Fruit fly (Drosophila melanogaster) whole organism, embryonic: ENCODE results near the gene CG44869.
A peak's percentile ranks its signal among the peaks of the same experiment; 100 is the strongest.

Source experiments
- CG11085 ChIP-seq: fragments of 200-800 bp; sonication (Bioruptor generic); IDR thresholded peaks from 2 replicates; pipeline ENCODE4 v1.3.6; 2022; ENCODE audit warnings: missing biosample characterization, missing genetic modification characterization
- CG11247 ChIP-seq: fragments of 200-800 bp; sonication (Bioruptor generic); IDR thresholded peaks from 2 replicates; pipeline ENCODE4 v1.3.6; 2022; ENCODE audit warnings: missing biosample characterization, missing genetic modification characterization
- CG11398 ChIP-seq: fragments of 200-800 bp; sonication (Bioruptor generic); optimal IDR thresholded peaks from 2 replicates; lab custom pipeline; 2016; ENCODE audit warnings: missing biosample characterization, missing genetic modification characterization
- CG11560 ChIP-seq: fragments of 200-800 bp; sonication (Bioruptor generic); IDR thresholded peaks from 3 replicates; pipeline ENCODE4 v1.3.6; 2022; ENCODE audit warnings: missing biosample characterization, missing genetic modification characterization
- CG11695 ChIP-seq: fragments of 200-800 bp; sonication (Bioruptor generic); IDR thresholded peaks from 3 replicates; pipeline ENCODE4 v1.3.6; 2022; ENCODE audit warnings: missing biosample characterization, missing genetic modification characterization
- CG12219 ChIP-seq: fragments of 200-800 bp; sonication (Bioruptor generic); optimal IDR thresholded peaks from 3 replicates; lab custom pipeline; 2018; ENCODE audit warnings: missing biosample characterization, mild to moderate bottlenecking, missing genetic modification characterization
- CG12299 ChIP-seq: fragments of 200-800 bp; sonication (Bioruptor generic); optimal IDR thresholded peaks from 2 replicates; lab custom pipeline; 2018; ENCODE audit warnings: missing biosample characterization, mild to moderate bottlenecking, missing genetic modification characterization
- CG12744 ChIP-seq: fragments of 200-800 bp; sonication (Bioruptor generic); optimal IDR thresholded peaks from 2 replicates; lab custom pipeline; 2016; ENCODE audit warnings: missing biosample characterization, missing genetic modification characterization
- CG13287 ChIP-seq: fragments of 200-800 bp; sonication (Bioruptor generic); IDR thresholded peaks from 2 replicates; pipeline ENCODE4 v1.3.6; 2022; ENCODE audit warnings: missing biosample characterization, missing genetic modification characterization; ENCODE audit not compliant: partially characterized antibody
- CG1529 ChIP-seq: fragments of 200-800 bp; sonication (Bioruptor generic); optimal IDR thresholded peaks from 3 replicates; lab custom pipeline; 2018; ENCODE audit warnings: missing biosample characterization, missing genetic modification characterization
- CG16779 ChIP-seq: fragments of 200-800 bp; sonication (Bioruptor generic); IDR thresholded peaks from 2 replicates; pipeline ENCODE4 v1.3.6; 2022; ENCODE audit warnings: missing biosample characterization, missing genetic modification characterization
- CG17359 ChIP-seq: fragments of 200-800 bp; sonication (Bioruptor generic); optimal IDR thresholded peaks from 3 replicates; lab custom pipeline; 2018; ENCODE audit warnings: missing biosample characterization, mild to moderate bottlenecking, missing genetic modification characterization, moderate library complexity
- CG32772 ChIP-seq: fragments of 200-800 bp; sonication (Bioruptor generic); IDR thresholded peaks from 2 replicates; pipeline ENCODE4 v1.3.6; 2022; ENCODE audit warnings: missing biosample characterization, missing genetic modification characterization
- CG42726 ChIP-seq: fragments of 200-800 bp; sonication (Bioruptor generic); IDR thresholded peaks from 2 replicates; pipeline ENCODE4 v1.3.6; 2022; ENCODE audit warnings: missing biosample characterization, missing genetic modification characterization; ENCODE audit not compliant: partially characterized antibody
- CG4360 ChIP-seq: fragments of 200-800 bp; sonication (Bioruptor generic); IDR thresholded peaks from 2 replicates; pipeline ENCODE4 v1.3.6; 2022; ENCODE audit warnings: missing biosample characterization, missing genetic modification characterization
- CG6689 ChIP-seq: fragments of 200-800 bp; sonication (Bioruptor generic); IDR thresholded peaks from 2 replicates; pipeline ENCODE4 v1.3.6; 2022; ENCODE audit warnings: missing biosample characterization, missing genetic modification characterization
- CG7357 ChIP-seq: fragments of 200-800 bp; sonication (Bioruptor generic); IDR thresholded peaks from 3 replicates; pipeline ENCODE4 v1.3.6; 2022; ENCODE audit warnings: missing biosample characterization, missing genetic modification characterization
- CTCF ChIP-seq: fragments of 200-800 bp; sonication (Bioruptor generic); optimal IDR thresholded peaks from 2 replicates; lab custom pipeline; 2017; ENCODE audit warnings: missing biosample characterization, mild to moderate bottlenecking, missing genetic modification characterization, moderate library complexity
- Chrac-16 ChIP-seq: fragments of 200-800 bp; sonication (Bioruptor generic); optimal IDR thresholded peaks from 3 replicates; lab custom pipeline; 2016; ENCODE audit warnings: missing biosample characterization, missing genetic modification characterization
- D ChIP-seq, 2 experiments: fragments of 200-800 bp in 1 of 2; fragments of >200 bp in 1 of 2; sonication (Bioruptor generic) in 1 of 2; optimal IDR thresholded peaks; 2 replicates in 1 of 2; 3 replicates in 1 of 2; lab custom pipeline; 2017; ENCODE audit warnings: mild to moderate bottlenecking in 1 of 2, missing biosample characterization in 1 of 2, missing genetic modification characterization in 1 of 2, missing genetic modification reagents in 1 of 2
- D19A ChIP-seq: fragments of 200-800 bp; optimal IDR thresholded peaks from 3 replicates; lab custom pipeline; 2019; ENCODE audit warnings: missing biosample characterization, mild to moderate bottlenecking, missing genetic modification characterization, moderate library complexity
- Dip2 ChIP-seq: fragments of 200-800 bp; sonication (Bioruptor generic); IDR thresholded peaks from 2 replicates; pipeline ENCODE4 v1.3.6; 2022; ENCODE audit warnings: missing biosample characterization, missing genetic modification characterization
- Doc2 ChIP-seq: fragments of 200-800 bp; sonication (Bioruptor generic); IDR thresholded peaks from 2 replicates; pipeline ENCODE4 v1.3.6; 2022; ENCODE audit warnings: missing biosample characterization, missing genetic modification characterization
- E2f2 ChIP-seq: fragments of 200-800 bp; sonication (Bioruptor generic); IDR thresholded peaks from 2 replicates; pipeline ENCODE4 v1.3.6; 2022; ENCODE audit warnings: missing biosample characterization, missing genetic modification characterization
- Ets65A ChIP-seq: fragments of 200-800 bp; sonication (Bioruptor generic); peaks from one replicate; lab custom pipeline; 2016; ENCODE audit warnings: missing biosample characterization, missing genetic modification characterization
- Hr78 ChIP-seq, 2 experiments: fragments of 200-800 bp in 1 of 2; fragments of >200 bp in 1 of 2; sonication (Bioruptor generic) in 1 of 2; optimal IDR thresholded peaks; 2 replicates each; lab custom pipeline; 2017 to 2019; ENCODE audit warnings: missing biosample characterization in 2 of 2, missing genetic modification characterization in 2 of 2, mild to moderate bottlenecking in 1 of 2, moderate library complexity in 1 of 2
- Nf-YB ChIP-seq: fragments of 200-800 bp; sonication (Bioruptor generic); optimal IDR thresholded peaks from 3 replicates; lab custom pipeline; 2019; ENCODE audit warnings: missing biosample characterization, mild to moderate bottlenecking, missing genetic modification characterization, moderate library complexity
- Sox100B ChIP-seq: fragments of 200-800 bp; sonication (Bioruptor generic); optimal IDR thresholded peaks from 3 replicates; lab custom pipeline; 2018; ENCODE audit warnings: missing biosample characterization, mild to moderate bottlenecking, missing genetic modification characterization
- abd-A ChIP-seq: fragments of 200-800 bp; sonication (Bioruptor generic); optimal IDR thresholded peaks from 3 replicates; lab custom pipeline; 2019; ENCODE audit warnings: missing biosample characterization, mild to moderate bottlenecking, missing genetic modification characterization, moderate library complexity
- al ChIP-seq: fragments of 200-800 bp; sonication (Bioruptor generic); IDR thresholded peaks from 2 replicates; pipeline ENCODE4 v1.3.6; 2022; ENCODE audit warnings: missing biosample characterization, missing genetic modification characterization
- eyg ChIP-seq: fragments of 200-800 bp; sonication (Bioruptor generic); optimal IDR thresholded peaks from 3 replicates; lab custom pipeline; 2016; ENCODE audit warnings: missing biosample characterization, missing genetic modification characterization
- fd64A ChIP-seq: fragments of 200-800 bp; sonication (Bioruptor generic); optimal IDR thresholded peaks from 3 replicates; lab custom pipeline; 2018; ENCODE audit warnings: missing biosample characterization, mild to moderate bottlenecking, missing genetic modification characterization
- jing ChIP-seq: fragments of 200-800 bp; sonication (Bioruptor generic); optimal IDR thresholded peaks from 2 replicates; lab custom pipeline; 2018; ENCODE audit warnings: missing biosample characterization, mild to moderate bottlenecking, missing genetic modification characterization
- nom ChIP-seq: fragments of 200-800 bp; sonication (Bioruptor generic); optimal IDR thresholded peaks from 2 replicates; lab custom pipeline; 2017; ENCODE audit warnings: missing biosample characterization, missing genetic modification characterization, mild to moderate bottlenecking, moderate library complexity, missing genetic modification reagents
- pan ChIP-seq, 4 experiments: fragments of >200 bp in 3 of 4; fragments of 200-800 bp in 1 of 4; sonication (Bioruptor generic) in 1 of 4; optimal IDR thresholded peaks in 3 of 4; IDR thresholded peaks in 1 of 4; 2 replicates each; pipeline versions ENCODE4 v1.3.6 to Lab custom; 2017 to 2022; ENCODE audit warnings: missing biosample characterization in 2 of 4, missing genetic modification characterization in 2 of 4, mixed read lengths in 1 of 4
- pfk ChIP-seq: fragments of 200-800 bp; sonication (Bioruptor generic); optimal IDR thresholded peaks from 2 replicates; lab custom pipeline; 2018; ENCODE audit warnings: missing biosample characterization, mild to moderate bottlenecking, missing genetic modification characterization, moderate library complexity
- rib ChIP-seq: fragments of 200-800 bp; sonication (Bioruptor generic); IDR thresholded peaks from 2 replicates; pipeline ENCODE4 v1.3.6; 2022; ENCODE audit warnings: missing biosample characterization, missing genetic modification characterization
- sens ChIP-seq: fragments of 200-800 bp; sonication (Bioruptor generic); peaks from one replicate; lab custom pipeline; 2016; ENCODE audit warnings: missing biosample characterization, missing genetic modification characterization
- so ChIP-seq: fragments of 200-800 bp; sonication (Bioruptor generic); IDR thresholded peaks from 3 replicates; pipeline ENCODE4 v1.3.6; 2022; ENCODE audit warnings: missing biosample characterization, missing genetic modification characterization
- sqz ChIP-seq: fragments of 200-800 bp; sonication (Bioruptor generic); optimal IDR thresholded peaks from 3 replicates; lab custom pipeline; 2018; ENCODE audit warnings: missing biosample characterization, mild to moderate bottlenecking, missing genetic modification characterization
- stc ChIP-seq: fragments of 200-800 bp; sonication (Bioruptor generic); IDR thresholded peaks from 2 replicates; pipeline ENCODE4 v1.3.6; 2022; ENCODE audit warnings: missing biosample characterization, missing genetic modification characterization
- unpg ChIP-seq: fragments of 200-800 bp; sonication (Bioruptor generic); optimal IDR thresholded peaks from 3 replicates; lab custom pipeline; 2018; ENCODE audit warnings: missing biosample characterization, mild to moderate bottlenecking, missing genetic modification characterization, moderate library complexity
- vnd ChIP-seq: fragments of 200-800 bp; sonication (Bioruptor generic); IDR thresholded peaks from 3 replicates; pipeline ENCODE4 v1.3.6; 2022; ENCODE audit warnings: missing biosample characterization, missing genetic modification characterization; ENCODE audit not compliant: partially characterized antibody
- wek ChIP-seq: fragments of 200-800 bp; sonication (Bioruptor generic); optimal IDR thresholded peaks from 3 replicates; lab custom pipeline; 2018; ENCODE audit warnings: missing biosample characterization, mild to moderate bottlenecking, missing genetic modification characterization, moderate library complexity
- zfh1 ChIP-seq: fragments of 200-800 bp; sonication (Bioruptor generic); IDR thresholded peaks from 3 replicates; pipeline ENCODE4 v1.3.6; 2022; ENCODE audit warnings: missing biosample characterization, missing genetic modification characterization

Gene CG44869

dm6 chr2L:15407514-15407913 lies 10.6 kb downstream of the CG44869 start:
- no peak for TF ChIP-seq CG12299 (tag; lab: Kevin White, UChicago)
- TF ChIP-seq Doc2: no peak
- peak; percentile 17 for TF ChIP-seq sens (GFP tag; lab: Kevin White, UChicago)

- TF ChIP-seq CG12744: no peak
- no peak for TF ChIP-seq wek (GFP tag; lab: Kevin White, UChicago)
- no peak for TF ChIP-seq Sox100B (GFP tag; lab: Kevin White, UChicago)
- TF ChIP-seq rib (GFP tag; lab: Robert Waterston, UW): no peak
- peak; percentile 51; the same call in 1 of the 2 replicates for TF ChIP-seq CG11247 (GFP tag; lab: Robert Waterston, UW)
- TF ChIP-seq so (GFP tag; lab: Robert Waterston, UW): no peak
- no peak for TF ChIP-seq CTCF (GFP tag; lab: Kevin White, UChicago)
- peak; percentile 71 for TF ChIP-seq Ets65A (GFP tag; lab: Kevin White, UChicago)
Observed at dm6 chr2L:15407021-15407420, 11.1 kb downstream of the CG44869 start.

- no peak for TF ChIP-seq CG32772
- TF ChIP-seq CG16779: no peak
- no peak for TF ChIP-seq D19A (tag; lab: Kevin White, UChicago)
- TF ChIP-seq nom (GFP tag; lab: Kevin White, UChicago): peak; percentile 43
- TF ChIP-seq CG17359 (tag; lab: Kevin White, UChicago): no peak
- TF ChIP-seq CG11695 (GFP tag; lab: Robert Waterston, UW): no peak
- TF ChIP-seq CG12219: no peak
- TF ChIP-seq CG13287: no peak
- peak; percentile 79 for TF ChIP-seq Ets65A (GFP tag; lab: Kevin White, UChicago)
- no peak for TF ChIP-seq D (optimal IDR thresholded peaks at IDR 0.05; lab: Kevin White, UChicago)
- no peak for TF ChIP-seq D (GFP tag; optimal IDR thresholded peaks at IDR 0.05; lab: Kevin White, UChicago)
- TF ChIP-seq CG42726 (GFP tag; lab: Robert Waterston, UW): no peak
- no peak for TF ChIP-seq Chrac-16 (GFP tag; lab: Kevin White, UChicago)
- TF ChIP-seq Nf-YB (GFP tag; lab: Kevin White, UChicago): no peak
Observed at dm6 chr2L:15405919-15406318, 12.2 kb downstream of the CG44869 start.

dm6 chr2L:15404540-15404939 lies 13.6 kb downstream of the CG44869 start:
- 0 out of 2 replicates have a peak, but pooled peaks have one; percentile 14 for TF ChIP-seq CG6689 (GFP tag; lab: Robert Waterston, UW)
- TF ChIP-seq unpg (GFP tag; lab: Kevin White, UChicago): no peak
- TF ChIP-seq fd64A (GFP tag; lab: Kevin White, UChicago): no peak
- 0 out of 3 replicates have a peak, but pooled peaks have one; percentile 8 for TF ChIP-seq zfh1 (GFP tag; lab: Robert Waterston, UW)
- TF ChIP-seq, all 482 proteins: peak for 2

dm6 chr2L:15401860-15402259 lies 16.3 kb downstream of the CG44869 start:
- TF ChIP-seq al (GFP tag; lab: Robert Waterston, UW) (no peak), CG11560 (no peak), pfk (GFP tag; lab: Kevin White, UChicago) (no peak), CG7357 (GFP tag; lab: Robert Waterston, UW) (0 out of 3 replicates have a peak, but pooled peaks have one; percentile 9), abd-A (tag; lab: Kevin White, UChicago) (no peak), CG11085 (GFP tag; lab: Robert Waterston, UW) (no peak), sqz (peak; percentile 65), pan (optimal IDR thresholded peaks at IDR 0.05; lab: Kevin White, UChicago) (no peak), pan (GFP tag; optimal IDR thresholded peaks at IDR 0.05 in 1 of 2, IDR thresholded peaks at IDR 0.05 in 1 of 2) (no peak), Dip2 (GFP tag; lab: Robert Waterston, UW) (no peak), E2f2 (GFP tag; lab: Robert Waterston, UW) (no peak), CG4360 (GFP tag; lab: Robert Waterston, UW) (no peak), CG11398 (GFP tag; lab: Kevin White, UChicago) (no peak), vnd (GFP tag; lab: Robert Waterston, UW) (no peak), Hr78 (GFP tag; optimal IDR thresholded peaks at IDR 0.05; lab: Kevin White, UChicago) (no peak), CG1529 (GFP tag; lab: Kevin White, UChicago) (no peak), CG32772 (no peak), jing (GFP tag; lab: Kevin White, UChicago) (no peak), stc (GFP tag; lab: Robert Waterston, UW) (no peak), CG6689 (GFP tag; lab: Robert Waterston, UW) (no peak), eyg (no peak)
